Worm (Caenorhabditis elegans) whole organism, mixed stage, embryonic: Measurements from ENCODE around the gene tofu-1.

Experiments
- M03D4.4 ChIP-seq: sonication (generic microtip); optimal IDR thresholded peaks from 2 replicates; lab custom pipeline; 2017; ENCODE audit warnings: mild to moderate bottlenecking, missing genetic modification characterization, missing compliant biosample characterization
- bed-3 ChIP-seq: fragments of 200-800 bp; sonication (Bioruptor generic); optimal IDR thresholded peaks from 3 replicates; lab custom pipeline; 2018; ENCODE audit warnings: mild to moderate bottlenecking, missing genetic modification characterization, moderate library complexity, missing compliant biosample characterization
- blmp-1 ChIP-seq: fragments of 150-350 bp; optimal IDR thresholded peaks from 2 replicates; lab custom pipeline; 2014; ENCODE audit warnings: missing biosample characterization, missing genetic modification characterization
- ceh-39 ChIP-seq: fragments of 150-350 bp; optimal IDR thresholded peaks from 2 replicates; lab custom pipeline; 2014; ENCODE audit warnings: missing biosample characterization, missing genetic modification characterization
- ceh-43 ChIP-seq: fragments of 200-800 bp; sonication (Bioruptor generic); optimal IDR thresholded peaks from 2 replicates; lab custom pipeline; 2018; ENCODE audit warnings: mild to moderate bottlenecking, missing genetic modification characterization, moderate library complexity, missing compliant biosample characterization
- ceh-83 ChIP-seq: fragments of 200-800 bp; sonication (Bioruptor generic); optimal IDR thresholded peaks from 2 replicates; lab custom pipeline; 2018; ENCODE audit warnings: mild to moderate bottlenecking, missing genetic modification characterization, missing compliant biosample characterization
- ces-1 ChIP-seq: fragments of 150-350 bp; optimal IDR thresholded peaks from 2 replicates; lab custom pipeline; 2014; ENCODE audit warnings: missing biosample characterization, missing genetic modification reagents, missing genetic modification characterization
- cnd-1 ChIP-seq: fragments of 200-800 bp; sonication (Bioruptor generic); optimal IDR thresholded peaks from 2 replicates; lab custom pipeline; 2018; ENCODE audit warnings: mild to moderate bottlenecking, missing genetic modification characterization, missing compliant biosample characterization
- drap-1 ChIP-seq: fragments of 200-800 bp; sonication (Bioruptor generic); optimal IDR thresholded peaks from 3 replicates; lab custom pipeline; 2018; ENCODE audit warnings: mild to moderate bottlenecking, missing genetic modification characterization, missing compliant biosample characterization
- elt-1 ChIP-seq: sonication (generic microtip); optimal IDR thresholded peaks from 2 replicates; lab custom pipeline; 2017; ENCODE audit warnings: missing genetic modification characterization, mild to moderate bottlenecking, missing compliant biosample characterization, antibody characterized with exemption, moderate library complexity, borderline replicate concordance; ENCODE audit not compliant: insufficient read depth
- elt-3 ChIP-seq: fragments of 150-350 bp; optimal IDR thresholded peaks from 2 replicates; lab custom pipeline; 2014; ENCODE audit warnings: missing biosample characterization, missing genetic modification characterization
- flh-1 ChIP-seq: fragments of 200-800 bp; sonication (Bioruptor generic); optimal IDR thresholded peaks from 2 replicates; lab custom pipeline; 2018; ENCODE audit warnings: mild to moderate bottlenecking, missing genetic modification characterization, moderate library complexity, missing compliant biosample characterization
- ham-2 ChIP-seq: fragments of 200-800 bp; sonication (Bioruptor generic); optimal IDR thresholded peaks from 2 replicates; lab custom pipeline; 2018; ENCODE audit warnings: mild to moderate bottlenecking, missing genetic modification characterization, missing compliant biosample characterization
- hlh-1 ChIP-seq: fragments of 150-350 bp; optimal IDR thresholded peaks from 2 replicates; lab custom pipeline; 2014; ENCODE audit warnings: missing biosample characterization, missing genetic modification reagents, missing genetic modification characterization
- lin-13 ChIP-seq: fragments of 150-350 bp; optimal IDR thresholded peaks from 2 replicates; lab custom pipeline; 2014; ENCODE audit warnings: missing biosample characterization, missing genetic modification characterization
- lin-32 ChIP-seq: fragments of 200-800 bp; sonication (Bioruptor generic); optimal IDR thresholded peaks from 2 replicates; lab custom pipeline; 2018; ENCODE audit warnings: mild to moderate bottlenecking, missing genetic modification characterization, missing compliant biosample characterization
- lsy-2 ChIP-seq: fragments of 150-350 bp; optimal IDR thresholded peaks from 2 replicates; lab custom pipeline; 2014; ENCODE audit warnings: missing biosample characterization, missing genetic modification characterization
- mab-5 ChIP-seq: fragments of 150-350 bp; optimal IDR thresholded peaks from 2 replicates; lab custom pipeline; 2014; ENCODE audit warnings: missing biosample characterization, missing genetic modification characterization
- mep-1 ChIP-seq: fragments of 150-350 bp; optimal IDR thresholded peaks from 2 replicates; lab custom pipeline; 2017; ENCODE audit warnings: missing biosample characterization, missing genetic modification reagents, missing genetic modification characterization, inconsistent platforms
- mls-2 ChIP-seq: sonication (generic microtip); optimal IDR thresholded peaks from 2 replicates; lab custom pipeline; 2016; ENCODE audit warnings: mild to moderate bottlenecking, missing genetic modification characterization, moderate library complexity, missing compliant biosample characterization
- nhr-12 ChIP-seq: fragments of 150-350 bp; optimal IDR thresholded peaks from 2 replicates; lab custom pipeline; 2014; ENCODE audit warnings: missing biosample characterization, missing genetic modification characterization
- nhr-2 ChIP-seq: fragments of 150-350 bp; optimal IDR thresholded peaks from 2 replicates; lab custom pipeline; 2014; ENCODE audit warnings: missing biosample characterization, missing genetic modification characterization
- nhr-28 ChIP-seq: fragments of 150-350 bp; optimal IDR thresholded peaks from 2 replicates; lab custom pipeline; 2014; ENCODE audit warnings: missing biosample characterization, missing genetic modification characterization
- nhr-76 ChIP-seq: sonication (generic microtip); optimal IDR thresholded peaks from 2 replicates; lab custom pipeline; 2017; ENCODE audit warnings: missing biosample characterization, missing genetic modification characterization
- pha-4 ChIP-seq: fragments of 150-350 bp; optimal IDR thresholded peaks from 2 replicates; lab custom pipeline; 2018; ENCODE audit warnings: missing biosample characterization, missing genetic modification reagents, missing genetic modification characterization
- sem-2 ChIP-seq: fragments of 200-800 bp; sonication (Bioruptor generic); optimal IDR thresholded peaks from 2 replicates; lab custom pipeline; 2018; ENCODE audit warnings: mild to moderate bottlenecking, missing genetic modification characterization, missing compliant biosample characterization
- snpc-4 ChIP-seq: fragments of 150-350 bp; optimal IDR thresholded peaks from 2 replicates; lab custom pipeline; 2014; ENCODE audit warnings: missing biosample characterization, missing genetic modification characterization
- sptf-1 ChIP-seq: sonication (generic microtip); optimal IDR thresholded peaks from 2 replicates; lab custom pipeline; 2017; ENCODE audit warnings: mild to moderate bottlenecking, missing genetic modification characterization, moderate library complexity, missing compliant biosample characterization
- tbx-8 ChIP-seq: fragments of 200-800 bp; sonication (Bioruptor generic); optimal IDR thresholded peaks from 2 replicates; lab custom pipeline; 2018; ENCODE audit warnings: mild to moderate bottlenecking, missing genetic modification characterization, moderate library complexity, missing compliant biosample characterization
- unc-120 ChIP-seq: sonication (generic microtip); optimal IDR thresholded peaks from 2 replicates; lab custom pipeline; 2017; ENCODE audit warnings: missing genetic modification characterization, missing compliant biosample characterization; ENCODE audit not compliant: poor library complexity, severe bottlenecking
- unc-62 ChIP-seq: fragments of 150-350 bp; optimal IDR thresholded peaks from 2 replicates; lab custom pipeline; 2014; ENCODE audit warnings: missing biosample characterization, missing genetic modification reagents, missing genetic modification characterization
- zip-8 ChIP-seq: fragments of 150-350 bp; optimal IDR thresholded peaks from 2 replicates; lab custom pipeline; 2014; ENCODE audit warnings: missing biosample characterization, missing genetic modification characterization
- ztf-11 ChIP-seq: fragments of 150-350 bp; optimal IDR thresholded peaks from 2 replicates; lab custom pipeline; 2014; ENCODE audit warnings: missing biosample characterization, missing genetic modification characterization

The tofu-1 gene

ce11 chrV:10019083-10019624, 38.2 kb downstream of the tofu-1 start:
- TF ChIP-seq ceh-43 (GFP tag; lab: Kevin White, UChicago) (no peak), snpc-4 (tag; lab: Kevin White, UChicago) (no peak), unc-62 (no peak), sem-2 (no peak), tbx-8 (GFP tag; lab: Kevin White, UChicago) (no peak), blmp-1 (tag; lab: Kevin White, UChicago) (no peak), mab-5 (tag; lab: Kevin White, UChicago) (no peak), lsy-2 (tag; lab: Kevin White, UChicago) (no peak), hlh-1 (tag; lab: Kevin White, UChicago) (no peak), M03D4.4 (tag; lab: Kevin White, UChicago) (no peak), lin-13 (no peak), ces-1 (GFP tag; lab: Kevin White, UChicago) (no peak), flh-1 (GFP tag; lab: Kevin White, UChicago) (no peak), elt-1 (tag; lab: Kevin White, UChicago) (no peak)

ce11 chrV:10019934-10020333, 39.0 kb downstream of the tofu-1 start:
- TF ChIP-seq elt-3 (tag; lab: Kevin White, UChicago) = no peak
- TF ChIP-seq nhr-12 (tag; lab: Kevin White, UChicago) = no peak
- TF ChIP-seq mab-5 (tag; lab: Kevin White, UChicago) = no peak
- no peak for TF ChIP-seq mls-2 (tag; lab: Kevin White, UChicago)
- no peak for TF ChIP-seq nhr-2
- no peak for TF ChIP-seq tbx-8 (GFP tag; lab: Kevin White, UChicago)
- no peak for TF ChIP-seq ham-2 (GFP tag; lab: Kevin White, UChicago)
- TF ChIP-seq mep-1 (tag; lab: Kevin White, UChicago) = no peak
- TF ChIP-seq drap-1 (GFP tag; lab: Kevin White, UChicago) = no peak
- TF ChIP-seq cnd-1 = no peak
- no peak for TF ChIP-seq unc-120 (tag; lab: Kevin White, UChicago)
- TF ChIP-seq ceh-39 (tag; lab: Kevin White, UChicago) = no peak
- no peak for TF ChIP-seq elt-1 (tag; lab: Kevin White, UChicago)
- no peak for TF ChIP-seq lin-13
- no peak for TF ChIP-seq nhr-76
- TF ChIP-seq sptf-1 = no peak
- TF ChIP-seq ces-1 (GFP tag; lab: Kevin White, UChicago) = no peak

ce11 chrV:10023062-10023536, 42.2 kb downstream of the tofu-1 start:
- TF ChIP-seq lin-13 (no peak), ces-1 (GFP tag; lab: Kevin White, UChicago) (no peak), hlh-1 (tag; lab: Kevin White, UChicago) (no peak), pha-4 (no peak), bed-3 (GFP tag; lab: Kevin White, UChicago) (no peak), ztf-11 (tag; lab: Kevin White, UChicago) (no peak), lin-32 (GFP tag; lab: Kevin White, UChicago) (no peak), mep-1 (tag; lab: Kevin White, UChicago) (no peak), elt-1 (tag; lab: Kevin White, UChicago) (no peak), mab-5 (tag; lab: Kevin White, UChicago) (no peak), nhr-28 (tag; lab: Kevin White, UChicago) (no peak), unc-62 (no peak), M03D4.4 (tag; lab: Kevin White, UChicago) (no peak), unc-120 (tag; lab: Kevin White, UChicago) (no peak), ceh-83 (GFP tag; lab: Kevin White, UChicago) (no peak), sem-2 (no peak), snpc-4 (tag; lab: Kevin White, UChicago) (no peak), ceh-43 (GFP tag; lab: Kevin White, UChicago) (no peak), nhr-12 (tag; lab: Kevin White, UChicago) (no peak)
- TF ChIP-seq, all 35 proteins: peak for 0

- TF ChIP-seq nhr-28 (tag; lab: Kevin White, UChicago) (no peak), snpc-4 (tag; lab: Kevin White, UChicago) (no peak), elt-1 (tag; lab: Kevin White, UChicago) (no peak), flh-1 (GFP tag; lab: Kevin White, UChicago) (no peak), ceh-39 (tag; lab: Kevin White, UChicago) (no peak), cnd-1 (no peak), ham-2 (GFP tag; lab: Kevin White, UChicago) (no peak), zip-8 (tag; lab: Kevin White, UChicago) (no peak)
Observed at ce11 chrV:10030992-10031383, 50.0 kb downstream of the tofu-1 start, which contains the start of gene acl-2. acl-2 (minus strand) TSS chrV:10031092.
